Fruit fly (Drosophila melanogaster) whole organism, wandering third instar larva: ENCODE results near the gene CG31125.

Experiments used
- Abd-B ChIP-seq: fragments of >200 bp; optimal IDR thresholded peaks from 2 replicates; lab custom pipeline; 2017; ENCODE audit warnings: missing biosample characterization, missing genetic modification characterization
- CG32264 ChIP-seq: fragments of 200-800 bp; sonication (Bioruptor generic); optimal IDR thresholded peaks from 2 replicates; lab custom pipeline; 2016; ENCODE audit warnings: missing biosample characterization, missing genetic modification characterization
- CG9705 ChIP-seq: fragments of 200-800 bp; sonication (Bioruptor generic); optimal IDR thresholded peaks from 2 replicates; lab custom pipeline; 2018; ENCODE audit warnings: missing biosample characterization, mild to moderate bottlenecking, missing genetic modification characterization
- Dif ChIP-seq: fragments of 200-275, 200-300 bp; sonication (Bioruptor generic); optimal IDR thresholded peaks from 2 replicates; lab custom pipeline; 2018; ENCODE audit warnings: missing biosample characterization, missing genetic modification characterization; ENCODE audit not compliant: partially characterized antibody
- GATAd ChIP-seq: sonication (Bioruptor generic); optimal IDR thresholded peaks from 2 replicates; lab custom pipeline; 2016; ENCODE audit warnings: missing biosample characterization, missing genetic modification characterization
- HLH106 ChIP-seq: fragments of 200-800 bp; optimal IDR thresholded peaks from 3 replicates; lab custom pipeline; 2019; ENCODE audit warnings: missing biosample characterization, mild to moderate bottlenecking, missing genetic modification characterization, moderate library complexity
- Hnf4 ChIP-seq: fragments of 200-800 bp; sonication (Bioruptor generic); optimal IDR thresholded peaks from 2 replicates; lab custom pipeline; 2016; ENCODE audit warnings: missing biosample characterization, mild to moderate bottlenecking, missing genetic modification characterization
- Hr83 ChIP-seq: fragments of 200-300 bp; sonication (Bioruptor generic); optimal IDR thresholded peaks from 2 replicates; lab custom pipeline; 2016; ENCODE audit warnings: missing biosample characterization, mild to moderate bottlenecking, missing genetic modification characterization, moderate library complexity; ENCODE audit not compliant: poor library complexity, severe bottlenecking
- Jra ChIP-seq: sonication (Bioruptor generic); optimal IDR thresholded peaks from 2 replicates; lab custom pipeline; 2016; ENCODE audit warnings: missing biosample characterization, missing genetic modification characterization
- Mio ChIP-seq: sonication (Bioruptor generic); optimal IDR thresholded peaks from 2 replicates; lab custom pipeline; 2016; ENCODE audit warnings: missing biosample characterization, missing genetic modification characterization
- Myc ChIP-seq: fragments of >200 bp; optimal IDR thresholded peaks from 2 replicates; lab custom pipeline; 2017
- N ChIP-seq: fragments of >200 bp; optimal IDR thresholded peaks from 2 replicates; lab custom pipeline; 2018; ENCODE audit warnings: missing biosample characterization, missing external identifiers, missing genetic modification characterization
- OdsH ChIP-seq: fragments of 200-800 bp; sonication (Bioruptor generic); optimal IDR thresholded peaks from 2 replicates; lab custom pipeline; 2016; ENCODE audit warnings: missing biosample characterization, mild to moderate bottlenecking, missing genetic modification characterization
- Rel ChIP-seq, 2 experiments: fragments of 200-800 bp; sonication (Bioruptor generic) in 1 of 2; optimal IDR thresholded peaks; 2 replicates in 1 of 2; 3 replicates in 1 of 2; lab custom pipeline; 2016 to 2019; ENCODE audit warnings: mild to moderate bottlenecking in 2 of 2, missing biosample characterization in 2 of 2, missing genetic modification characterization in 2 of 2, moderate library complexity in 1 of 2
- Sp1 ChIP-seq: fragments of 200-800 bp; sonication (Bioruptor generic); optimal IDR thresholded peaks from 3 replicates; lab custom pipeline; 2019; ENCODE audit warnings: missing biosample characterization, mild to moderate bottlenecking, missing genetic modification characterization, moderate library complexity
- Vsx2 ChIP-seq: fragments of 200-300, 225-300 bp; sonication (Bioruptor generic); optimal IDR thresholded peaks from 2 replicates; lab custom pipeline; 2018; ENCODE audit warnings: missing biosample characterization, missing genetic modification characterization; ENCODE audit not compliant: partially characterized antibody
- br ChIP-seq: fragments of 200-800 bp; sonication (Bioruptor generic); optimal IDR thresholded peaks from 2 replicates; lab custom pipeline; 2016; ENCODE audit warnings: missing biosample characterization, missing genetic modification characterization
- brk ChIP-seq: fragments of 200-800 bp; sonication (Bioruptor generic); optimal IDR thresholded peaks from 2 replicates; lab custom pipeline; 2016; ENCODE audit warnings: missing biosample characterization, mild to moderate bottlenecking, missing genetic modification characterization
- dl ChIP-seq, 2 experiments: fragments of 175-275, 200-275 bp in 1 of 2; fragments of 200-275 bp in 1 of 2; sonication (Bioruptor generic); optimal IDR thresholded peaks; lab custom pipeline; 2018; ENCODE audit warnings: mild to moderate bottlenecking in 2 of 2, missing biosample characterization in 2 of 2, missing genetic modification characterization in 2 of 2, moderate library complexity in 2 of 2; ENCODE audit not compliant: partially characterized antibody in 2 of 2, insufficient read depth in 1 of 2
- dmrt93B ChIP-seq: fragments of 200-800 bp; sonication (Bioruptor generic); optimal IDR thresholded peaks from 2 replicates; lab custom pipeline; 2018; ENCODE audit warnings: missing biosample characterization, mild to moderate bottlenecking, missing genetic modification characterization
- dsf ChIP-seq: sonication (Bioruptor generic); optimal IDR thresholded peaks from 2 replicates; lab custom pipeline; 2016; ENCODE audit warnings: missing biosample characterization, missing genetic modification characterization, borderline replicate concordance
- ey ChIP-seq: fragments of 200-800 bp; sonication (Bioruptor generic); optimal IDR thresholded peaks from 2 replicates; lab custom pipeline; 2016; ENCODE audit warnings: missing biosample characterization, missing genetic modification characterization
- foxo ChIP-seq, 2 experiments: fragments of 200-800 bp; sonication (Bioruptor generic); optimal IDR thresholded peaks; 2 replicates in 1 of 2; 3 replicates in 1 of 2; lab custom pipeline; 2016 to 2017; ENCODE audit warnings: missing biosample characterization in 2 of 2, missing genetic modification characterization in 2 of 2
- fru ChIP-seq: fragments of 200-800 bp; sonication (Bioruptor generic); optimal IDR thresholded peaks from 3 replicates; lab custom pipeline; 2016; ENCODE audit warnings: missing biosample characterization, mild to moderate bottlenecking, missing genetic modification characterization
- h ChIP-seq: fragments of 200-800 bp; sonication (Bioruptor generic); optimal IDR thresholded peaks from 3 replicates; lab custom pipeline; 2016; ENCODE audit warnings: missing biosample characterization, mild to moderate bottlenecking, missing genetic modification characterization
- jim ChIP-seq: fragments of 175-275, 200-325 bp; sonication (Bioruptor generic); optimal IDR thresholded peaks from 2 replicates; lab custom pipeline; 2016; ENCODE audit warnings: missing biosample characterization, mild to moderate bottlenecking, missing genetic modification characterization
- lola ChIP-seq: fragments of >200 bp; optimal IDR thresholded peaks from 2 replicates; lab custom pipeline; 2017; ENCODE audit warnings: missing biosample characterization, missing genetic modification characterization
- pan ChIP-seq: fragments of >200 bp; optimal IDR thresholded peaks from 2 replicates; lab custom pipeline; 2017
- psq ChIP-seq: fragments of 200-800 bp; sonication (Bioruptor generic); optimal IDR thresholded peaks from 3 replicates; lab custom pipeline; 2017; ENCODE audit warnings: missing biosample characterization, mild to moderate bottlenecking, missing genetic modification characterization, moderate library complexity
- rgr ChIP-seq: fragments of 200-800 bp; sonication (Bioruptor generic); optimal IDR thresholded peaks from 3 replicates; lab custom pipeline; 2016; ENCODE audit warnings: missing biosample characterization, mild to moderate bottlenecking, missing genetic modification characterization
- sage ChIP-seq: fragments of 200-800 bp; sonication (Bioruptor generic); optimal IDR thresholded peaks from 2 replicates; lab custom pipeline; 2016; ENCODE audit warnings: missing biosample characterization, mild to moderate bottlenecking, missing genetic modification characterization
- usp ChIP-seq: fragments of >200 bp; optimal IDR thresholded peaks from 2 replicates; lab custom pipeline; 2017; ENCODE audit warnings: missing biosample characterization, missing genetic modification characterization
- woc ChIP-seq: sonication (Bioruptor generic); optimal IDR thresholded peaks from 2 replicates; lab custom pipeline; 2016; ENCODE audit warnings: missing biosample characterization, mild to moderate bottlenecking, missing genetic modification characterization

CG31125 gene

DNA sequence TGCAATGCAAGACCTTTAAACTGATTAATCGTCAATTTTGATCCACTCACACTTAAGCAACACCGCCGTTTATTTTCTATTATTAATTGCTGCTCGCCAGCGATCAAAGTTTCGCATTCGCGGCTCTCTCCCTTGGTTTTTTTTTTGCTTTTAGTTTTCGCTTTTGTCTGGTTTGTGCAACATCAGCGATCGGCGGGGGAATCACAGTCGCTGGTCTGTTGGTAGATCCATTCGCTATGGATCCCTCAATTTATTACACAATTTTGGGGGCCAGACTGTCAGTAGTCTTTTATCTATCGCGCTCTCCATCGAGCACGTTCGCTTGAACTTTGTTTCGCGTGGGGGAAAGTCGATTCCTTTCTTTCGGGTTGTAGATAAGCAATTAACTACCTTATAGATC, 28.0 kb downstream of the CG31125 start:
- TF ChIP-seq fru (no peak), Abd-B (no peak), dl (GFP tag; optimal IDR thresholded peaks at IDR 0.05; lab: Kevin White, UChicago; ENCODE audit: insufficient read depth in 1 of 2, partially characterized antibody in 2 of 2) (no peak), jim (GFP tag; lab: Kevin White, UChicago) (no peak), Rel (GFP tag; optimal IDR thresholded peaks at IDR 0.05; lab: Kevin White, UChicago) (no peak), Rel (tag; optimal IDR thresholded peaks at IDR 0.05; lab: Kevin White, UChicago) (peak; percentile 78)

DNA sequence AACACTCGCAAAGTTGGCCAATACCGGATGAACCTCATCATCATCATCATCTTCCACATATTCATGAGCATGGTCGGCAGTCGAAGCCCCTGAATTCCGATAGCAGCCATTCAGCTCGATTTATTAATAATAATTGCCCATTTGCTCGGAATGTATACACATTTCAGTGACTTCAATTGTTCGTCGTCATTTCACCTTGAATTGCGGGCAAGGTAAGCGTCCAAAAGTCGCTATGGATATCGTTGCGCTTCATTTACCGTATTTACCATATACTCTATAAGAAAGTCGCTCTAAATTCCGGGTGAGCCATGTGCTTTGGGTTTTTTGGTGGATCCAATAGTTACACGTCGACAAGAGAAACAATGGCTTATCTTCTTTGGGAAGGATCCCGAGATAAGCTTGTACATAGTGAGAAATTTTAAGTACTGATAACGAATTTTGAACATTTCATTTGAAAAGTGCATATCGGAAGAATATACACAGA, 28.6 kb downstream of the CG31125 start:
- TF ChIP-seq usp (no peak), fru (peak; percentile 8), OdsH (peak; percentile 6), CG32264 (GFP tag; lab: Kevin White, UChicago) (no peak), foxo (GFP tag; optimal IDR thresholded peaks at IDR 0.05; lab: Kevin White, UChicago) (peak in 1 of 2 experiments; percentile 17), GATAd (GFP tag; lab: Kevin White, UChicago) (no peak), h (GFP tag; lab: Kevin White, UChicago) (peak; percentile 11), lola (GFP tag; lab: Kevin White, UChicago) (no peak), woc (no peak), HLH106 (tag; lab: Kevin White, UChicago) (peak; percentile 7), Sp1 (GFP tag; lab: Kevin White, UChicago) (no peak), sage (GFP tag; lab: Kevin White, UChicago) (no peak), Mio (GFP tag; lab: Kevin White, UChicago) (no peak), CG9705 (no peak), psq (GFP tag; lab: Kevin White, UChicago) (no peak), ey (GFP tag; lab: Kevin White, UChicago) (peak; percentile 53), dl (GFP tag; optimal IDR thresholded peaks at IDR 0.05; lab: Kevin White, UChicago; ENCODE audit: insufficient read depth in 1 of 2, partially characterized antibody in 2 of 2) (no peak), pan (lab: Kevin White, UChicago) (no peak), br (GFP tag; lab: Kevin White, UChicago) (peak; percentile 42), Rel (GFP tag; optimal IDR thresholded peaks at IDR 0.05; lab: Kevin White, UChicago) (no peak), Rel (tag; optimal IDR thresholded peaks at IDR 0.05; lab: Kevin White, UChicago) (no peak), dmrt93B (GFP tag; lab: Kevin White, UChicago) (no peak), Vsx2 (no peak), N (no peak), jim (GFP tag; lab: Kevin White, UChicago) (no peak), rgr (GFP tag; lab: Kevin White, UChicago) (peak; percentile 18), Abd-B (no peak)

DNA sequence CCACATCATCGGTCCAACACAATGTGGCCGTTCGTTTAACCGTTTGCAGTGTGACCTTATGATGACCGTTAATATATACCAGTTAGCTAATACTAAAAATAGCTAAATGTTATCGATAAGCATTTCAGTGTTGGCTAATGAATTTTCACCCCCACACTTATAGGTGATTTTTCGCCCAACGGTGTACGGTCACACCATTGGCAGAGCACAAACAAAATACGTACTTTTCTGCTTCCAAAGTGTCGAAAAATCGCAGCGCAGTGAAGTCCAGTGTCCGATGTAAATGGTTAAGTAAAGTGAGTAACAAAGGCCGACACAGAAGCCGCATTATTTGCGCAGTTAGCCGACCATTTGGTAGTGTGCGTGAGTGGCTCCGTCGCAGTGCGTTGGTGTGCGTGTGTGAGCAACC, 29.1 kb downstream of the CG31125 start, which contains the start of the genes Syx18 and atl:
Gene Syx18 (minus strand): TSS at position 46 of the 409 bp plus-strand sequence.
Gene atl (plus strand): TSS at position 155 of the 409 bp plus-strand sequence.
- TF ChIP-seq sage (GFP tag; lab: Kevin White, UChicago) (no peak), dsf (GFP tag; lab: Kevin White, UChicago) (no peak), Hr83 (peak; percentile 24), Rel (GFP tag; optimal IDR thresholded peaks at IDR 0.05; lab: Kevin White, UChicago) (no peak), Rel (tag; optimal IDR thresholded peaks at IDR 0.05; lab: Kevin White, UChicago) (peak; percentile 77), psq (GFP tag; lab: Kevin White, UChicago) (no peak), Myc (lab: Kevin White, UChicago) (peak; percentile 32), jim (GFP tag; lab: Kevin White, UChicago) (no peak), Sp1 (GFP tag; lab: Kevin White, UChicago) (peak; percentile 42), HLH106 (tag; lab: Kevin White, UChicago) (no peak), h (GFP tag; lab: Kevin White, UChicago) (peak; percentile 72), brk (GFP tag; lab: Kevin White, UChicago) (no peak), Hnf4 (GFP tag; lab: Kevin White, UChicago) (no peak), foxo (GFP tag; optimal IDR thresholded peaks at IDR 0.05; lab: Kevin White, UChicago) (peak in 1 of 2 experiments; percentile 30), woc (no peak), CG32264 (GFP tag; lab: Kevin White, UChicago) (no peak), pan (lab: Kevin White, UChicago) (no peak), lola (GFP tag; lab: Kevin White, UChicago) (no peak), Jra (GFP tag; lab: Kevin White, UChicago) (no peak)

DNA sequence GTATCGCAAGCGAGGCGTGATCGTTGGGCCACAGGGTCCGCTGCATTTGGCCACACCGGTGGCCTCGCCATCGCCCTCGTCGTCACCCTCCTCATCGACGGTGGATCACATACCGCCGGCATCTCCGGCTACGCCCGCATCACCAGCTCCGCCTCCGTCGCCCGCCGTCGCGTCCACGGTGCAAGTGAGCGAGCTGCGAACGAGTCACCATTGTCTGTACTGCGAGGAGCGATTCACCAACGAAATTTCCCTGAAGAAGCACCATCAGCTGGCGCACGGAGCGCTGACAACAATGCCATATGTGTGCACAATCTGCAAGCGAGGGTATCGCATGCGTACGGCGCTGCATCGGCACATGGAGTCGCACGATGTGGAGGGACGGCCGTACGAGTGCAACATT, 34.1 kb downstream of the CG31125 start:
- no peak for TF ChIP-seq sage (GFP tag; lab: Kevin White, UChicago)
- TF ChIP-seq CG32264 (GFP tag; lab: Kevin White, UChicago), result no peak
- no peak for TF ChIP-seq dsf (GFP tag; lab: Kevin White, UChicago)
- no peak for TF ChIP-seq Dif (GFP tag; lab: Kevin White, UChicago)
- no peak for TF ChIP-seq OdsH
- no peak for TF ChIP-seq CG9705
- TF ChIP-seq brk (GFP tag; lab: Kevin White, UChicago), result no peak
